Fruit fly (Drosophila melanogaster) whole organism, embryonic: ENCODE data around the gene Argk1.

Experiments used
- Adf1 ChIP-seq: fragments of 200-800 bp; sonication (Bioruptor generic); IDR thresholded peaks from 2 replicates; pipeline ENCODE4 v1.3.6; 2022; ENCODE audit warnings: missing biosample characterization, missing genetic modification characterization
- CG10366 ChIP-seq: fragments of 200-800 bp; sonication (Bioruptor generic); IDR thresholded peaks from 2 replicates; pipeline ENCODE4 v1.3.6; 2022; ENCODE audit warnings: missing biosample characterization, missing genetic modification characterization
- CG11085 ChIP-seq: fragments of 200-800 bp; sonication (Bioruptor generic); IDR thresholded peaks from 2 replicates; pipeline ENCODE4 v1.3.6; 2022; ENCODE audit warnings: missing biosample characterization, missing genetic modification characterization
- CG11093 ChIP-seq: fragments of 200-800 bp; sonication (Bioruptor generic); IDR thresholded peaks from 3 replicates; pipeline ENCODE4 v1.3.6; 2022; ENCODE audit warnings: missing biosample characterization, missing genetic modification characterization
- CG13287 ChIP-seq: fragments of 200-800 bp; sonication (Bioruptor generic); IDR thresholded peaks from 2 replicates; pipeline ENCODE4 v1.3.6; 2022; ENCODE audit warnings: missing biosample characterization, missing genetic modification characterization; ENCODE audit not compliant: partially characterized antibody
- CG15479 ChIP-seq: fragments of 200-800 bp; sonication (Bioruptor generic); optimal IDR thresholded peaks from 3 replicates; lab custom pipeline; 2019; ENCODE audit warnings: missing biosample characterization, mild to moderate bottlenecking, missing genetic modification characterization, moderate library complexity
- CG16813 ChIP-seq: fragments of 200-800 bp; sonication (Bioruptor generic); IDR thresholded peaks from 3 replicates; pipeline ENCODE4 v1.3.6; 2022; ENCODE audit warnings: missing biosample characterization, missing genetic modification characterization; ENCODE audit not compliant: partially characterized antibody
- CG17328 ChIP-seq: fragments of 200-800 bp; sonication (Bioruptor generic); IDR thresholded peaks from 2 replicates; pipeline ENCODE4 v1.3.6; 2022; ENCODE audit warnings: missing biosample characterization, missing genetic modification characterization
- CG17829 ChIP-seq: fragments of 200-800 bp; optimal IDR thresholded peaks from 2 replicates; lab custom pipeline; 2019; ENCODE audit warnings: missing biosample characterization, mild to moderate bottlenecking, missing genetic modification characterization, moderate library complexity
- CG2199 ChIP-seq: fragments of 200-800 bp; sonication (Bioruptor generic); IDR thresholded peaks from 3 replicates; pipeline ENCODE4 v1.3.6; 2022; ENCODE audit warnings: missing biosample characterization, missing genetic modification characterization
- CG31441 ChIP-seq: fragments of 200-800 bp; sonication (Bioruptor generic); IDR thresholded peaks from 2 replicates; pipeline ENCODE4 v1.3.6; 2022; ENCODE audit warnings: missing biosample characterization, missing genetic modification characterization
- CG7786 ChIP-seq: fragments of 200-800 bp; sonication (Bioruptor generic); optimal IDR thresholded peaks from 2 replicates; lab custom pipeline; 2016; ENCODE audit warnings: missing biosample characterization, missing genetic modification characterization
- CG7963 ChIP-seq: fragments of 200-800 bp; sonication (Bioruptor generic); IDR thresholded peaks from 3 replicates; pipeline ENCODE4 v1.3.6; 2022; ENCODE audit warnings: missing biosample characterization, missing genetic modification characterization; ENCODE audit not compliant: partially characterized antibody
- Chrac-16 ChIP-seq: fragments of 200-800 bp; sonication (Bioruptor generic); optimal IDR thresholded peaks from 3 replicates; lab custom pipeline; 2016; ENCODE audit warnings: missing biosample characterization, missing genetic modification characterization
- CoRest ChIP-seq: fragments of 200-800 bp; sonication (Bioruptor generic); optimal IDR thresholded peaks from 3 replicates; lab custom pipeline; 2018; ENCODE audit warnings: missing biosample characterization, mild to moderate bottlenecking, missing genetic modification characterization, moderate library complexity
- D19B ChIP-seq: fragments of 200-800 bp; sonication (Bioruptor generic); optimal IDR thresholded peaks from 2 replicates; lab custom pipeline; 2017; ENCODE audit warnings: missing biosample characterization, mild to moderate bottlenecking, missing genetic modification characterization
- Deaf1 ChIP-seq: fragments of 200-800 bp; optimal IDR thresholded peaks from 3 replicates; lab custom pipeline; 2019; ENCODE audit warnings: missing biosample characterization, mild to moderate bottlenecking, missing genetic modification characterization, moderate library complexity
- Dp ChIP-seq: fragments of 200-800 bp; sonication (Bioruptor generic); optimal IDR thresholded peaks from 2 replicates; lab custom pipeline; 2018; ENCODE audit warnings: missing biosample characterization, mild to moderate bottlenecking, missing genetic modification characterization, moderate library complexity
- Jarid2 ChIP-seq: fragments of 200-800 bp; sonication (Bioruptor generic); optimal IDR thresholded peaks from 3 replicates; lab custom pipeline; 2017; ENCODE audit warnings: mild to moderate bottlenecking, missing biosample characterization, missing genetic modification reagents, missing genetic modification characterization
- Kr ChIP-seq: fragments of 200-800 bp; sonication (Bioruptor generic); optimal IDR thresholded peaks from 2 replicates; lab custom pipeline; 2017; ENCODE audit warnings: missing biosample characterization, mild to moderate bottlenecking, missing genetic modification characterization
- Med ChIP-seq: fragments of 200-800 bp; sonication (Bioruptor generic); peaks from one replicate; lab custom pipeline; 2016; ENCODE audit warnings: missing biosample characterization, missing genetic modification characterization, mild to moderate bottlenecking, inconsistent platforms, moderate library complexity
- Nf-YC ChIP-seq: fragments of 200-800 bp; optimal IDR thresholded peaks from 3 replicates; lab custom pipeline; 2019; ENCODE audit warnings: missing biosample characterization, mild to moderate bottlenecking, missing genetic modification characterization, moderate library complexity
- Oli ChIP-seq: fragments of 200-800 bp; sonication (Bioruptor generic); optimal IDR thresholded peaks from 2 replicates; lab custom pipeline; 2018; ENCODE audit warnings: missing biosample characterization, mild to moderate bottlenecking, missing genetic modification characterization, moderate library complexity
- Opbp ChIP-seq: fragments of 200-800 bp; sonication (Bioruptor generic); IDR thresholded peaks from 3 replicates; pipeline ENCODE4 v1.3.6; 2022; ENCODE audit warnings: missing biosample characterization, missing genetic modification characterization; ENCODE audit not compliant: partially characterized antibody
- abd-A ChIP-seq: fragments of 200-800 bp; sonication (Bioruptor generic); optimal IDR thresholded peaks from 3 replicates; lab custom pipeline; 2019; ENCODE audit warnings: missing biosample characterization, mild to moderate bottlenecking, missing genetic modification characterization, moderate library complexity
- bbx ChIP-seq: fragments of 200-800 bp; sonication (Bioruptor generic); IDR thresholded peaks from 2 replicates; pipeline ENCODE4 v1.3.6; 2022; ENCODE audit warnings: missing biosample characterization, missing genetic modification characterization; ENCODE audit not compliant: partially characterized antibody
- br ChIP-seq: fragments of >200 bp; optimal IDR thresholded peaks from 2 replicates; lab custom pipeline; 2017
- cg ChIP-seq: fragments of 200-800 bp; sonication (Bioruptor generic); optimal IDR thresholded peaks from 3 replicates; lab custom pipeline; 2019; ENCODE audit warnings: missing biosample characterization, mild to moderate bottlenecking, missing genetic modification characterization, moderate library complexity
- ci ChIP-seq: fragments of 200-800 bp; sonication (Bioruptor generic); IDR thresholded peaks from 3 replicates; pipeline ENCODE4 v1.3.6; 2022; ENCODE audit warnings: missing biosample characterization, missing genetic modification characterization
- dan ChIP-seq: fragments of 200-800 bp; sonication (Bioruptor generic); IDR thresholded peaks from 2 replicates; pipeline ENCODE4 v1.3.6; 2022; ENCODE audit warnings: missing biosample characterization, missing genetic modification characterization
- gcm ChIP-seq: fragments of 200-800 bp; sonication (Bioruptor generic); optimal IDR thresholded peaks from 2 replicates; lab custom pipeline; 2019; ENCODE audit warnings: missing biosample characterization, mild to moderate bottlenecking, missing genetic modification characterization, moderate library complexity
- grn ChIP-seq: fragments of 200-800 bp; sonication (Bioruptor generic); optimal IDR thresholded peaks from 3 replicates; lab custom pipeline; 2017; ENCODE audit warnings: missing biosample characterization, missing genetic modification characterization
- hbn ChIP-seq: fragments of 200-800 bp; sonication (Bioruptor generic); IDR thresholded peaks from 2 replicates; pipeline ENCODE4 v1.3.6; 2022; ENCODE audit warnings: missing biosample characterization, missing genetic modification characterization; ENCODE audit not compliant: partially characterized antibody
- insv ChIP-seq, 2 experiments: fragments of 200-800 bp; sonication (Bioruptor generic); optimal IDR thresholded peaks; 3 replicates each; lab custom pipeline; 2016 to 2018; ENCODE audit warnings: missing biosample characterization in 2 of 2, missing genetic modification characterization in 2 of 2
- kni ChIP-seq: fragments of 200-800 bp; sonication (Bioruptor generic); optimal IDR thresholded peaks from 3 replicates; lab custom pipeline; 2017; ENCODE audit warnings: mild to moderate bottlenecking, missing biosample characterization, missing genetic modification reagents, missing genetic modification characterization
- pros ChIP-seq: fragments of 200-800 bp; sonication (Bioruptor generic); optimal IDR thresholded peaks from 3 replicates; lab custom pipeline; 2019; ENCODE audit warnings: missing biosample characterization, mild to moderate bottlenecking, missing genetic modification characterization, moderate library complexity
- slbo ChIP-seq: fragments of 200-800 bp; sonication (Bioruptor generic); IDR thresholded peaks from 2 replicates; pipeline ENCODE4 v1.3.6; 2022; ENCODE audit warnings: missing biosample characterization, missing genetic modification characterization
- stwl ChIP-seq: fragments of 200-800 bp; sonication (Bioruptor generic); optimal IDR thresholded peaks from 3 replicates; lab custom pipeline; 2018; ENCODE audit warnings: missing biosample characterization, mild to moderate bottlenecking, missing genetic modification characterization, moderate library complexity
- tll ChIP-seq, 2 experiments: fragments of 200-800 bp in 1 of 2; fragments of >200 bp in 1 of 2; sonication (Bioruptor generic) in 1 of 2; optimal IDR thresholded peaks; 2 replicates each; lab custom pipeline; 2017 to 2019; ENCODE audit warnings: missing biosample characterization in 2 of 2, missing genetic modification characterization in 2 of 2, mild to moderate bottlenecking in 1 of 2, moderate library complexity in 1 of 2
- ttk ChIP-seq: fragments of 200-800 bp; sonication (Bioruptor generic); IDR thresholded peaks from 2 replicates; pipeline ENCODE4 v2.1.2; 2022; ENCODE audit warnings: missing biosample characterization, missing genetic modification characterization
- vfl ChIP-seq: fragments of 200-800 bp; sonication (Bioruptor generic); optimal IDR thresholded peaks from 2 replicates; lab custom pipeline; 2016; ENCODE audit warnings: missing biosample characterization, missing genetic modification characterization
- vvl ChIP-seq: fragments of 200-800 bp; sonication (Bioruptor generic); IDR thresholded peaks from 2 replicates; pipeline ENCODE4 v1.3.6; 2022; ENCODE audit warnings: missing biosample characterization, missing genetic modification characterization
- z ChIP-seq: fragments of 200-800 bp; sonication (Bioruptor generic); IDR thresholded peaks from 3 replicates; pipeline ENCODE4 v1.3.6; 2022; ENCODE audit warnings: missing biosample characterization, missing genetic modification characterization
- zen ChIP-seq: fragments of 200-800 bp; sonication (Bioruptor generic); optimal IDR thresholded peaks from 3 replicates; lab custom pipeline; 2018; ENCODE audit warnings: missing biosample characterization, mild to moderate bottlenecking, missing genetic modification characterization, moderate library complexity
- zen2 ChIP-seq: fragments of 200-800 bp; sonication (Bioruptor generic); IDR thresholded peaks from 3 replicates; pipeline ENCODE4 v1.3.6; 2022; ENCODE audit warnings: missing biosample characterization, missing genetic modification characterization; ENCODE audit not compliant: partially characterized antibody
- zfh1 ChIP-seq: fragments of 200-800 bp; sonication (Bioruptor generic); IDR thresholded peaks from 3 replicates; pipeline ENCODE4 v1.3.6; 2022; ENCODE audit warnings: missing biosample characterization, missing genetic modification characterization

Argk1 gene

dm6 chr3L:9042200-9042988 lies 23.4 kb downstream of the Argk1 start (continued):
- peak; percentile 49 for TF ChIP-seq Oli (tag; lab: Kevin White, UChicago)
- TF ChIP-seq CG31441 (GFP tag; lab: Robert Waterston, UW) = peak; percentile 70
- TF ChIP-seq CG17328 (GFP tag; lab: Robert Waterston, UW) = peak; percentile 28; the same call in 1 of the 2 replicates
- peak; percentile 59 for TF ChIP-seq abd-A
- no peak for TF ChIP-seq Dp
- no peak for TF ChIP-seq hbn (GFP tag; lab: Robert Waterston, UW)
- no peak for TF ChIP-seq Chrac-16 (GFP tag; lab: Kevin White, UChicago)
- no peak for TF ChIP-seq grn (GFP tag; lab: Kevin White, UChicago)
- no peak for TF ChIP-seq stwl (tag; lab: Kevin White, UChicago)
- TF ChIP-seq CG7786 (GFP tag; lab: Kevin White, UChicago) = no peak

dm6 chr3L:9041042-9041477 lies 24.8 kb downstream of the Argk1 start, which contains the start of gene Doc1:
Gene Doc1 (plus strand): TSS chr3L:9041375.
- no peak for TF ChIP-seq CG11085
- TF ChIP-seq z (GFP tag; lab: Robert Waterston, UW) = peak; percentile 49; the same call in 2 of the 3 replicates
- TF ChIP-seq slbo (GFP tag; lab: Robert Waterston, UW) = no peak
- no peak for TF ChIP-seq br
- peak; percentile 50 for TF ChIP-seq Adf1 (GFP tag; lab: Robert Waterston, UW)
- no peak for TF ChIP-seq dan (GFP tag; lab: Robert Waterston, UW)
- 0 out of 2 replicates have a peak, but pooled peaks have one; percentile 11 for TF ChIP-seq CG13287
- peak; percentile 61 for TF ChIP-seq gcm (GFP tag; lab: Kevin White, UChicago)
- peak; percentile 11 for TF ChIP-seq CoRest (tag; lab: Kevin White, UChicago)
- 0 out of 3 replicates have a peak, but pooled peaks have one; percentile 40 for TF ChIP-seq zen2
- no peak for TF ChIP-seq CG10366
- peak; percentile 99 for TF ChIP-seq Nf-YC (tag; lab: Kevin White, UChicago)
- peak; percentile 75 for TF ChIP-seq CG17829
- TF ChIP-seq insv (GFP tag; optimal IDR thresholded peaks at IDR 0.05; lab: Kevin White, UChicago) = peak in 1 of 2 experiments; percentile 20
- TF ChIP-seq CG7963 (GFP tag; lab: Robert Waterston, UW) = no peak
- no peak for TF ChIP-seq ttk (GFP tag; lab: Robert Waterston, UW)
- TF ChIP-seq ci (GFP tag; lab: Robert Waterston, UW) = 0 out of 3 replicates have a peak, but pooled peaks have one; percentile 27
- peak in 1 of 2 experiments; percentile 63 for TF ChIP-seq tll (GFP tag; optimal IDR thresholded peaks at IDR 0.05; lab: Kevin White, UChicago)
- peak; percentile 21 for TF ChIP-seq zen (tag; lab: Kevin White, UChicago)
- peak; percentile 41 for TF ChIP-seq pros
- TF ChIP-seq Med (GFP tag; lab: Kevin White, UChicago) = peak; percentile 56
- TF ChIP-seq vfl (GFP tag; lab: Kevin White, UChicago) = peak; percentile 25
- peak; percentile 73 for TF ChIP-seq Jarid2
- TF ChIP-seq CG11093 (GFP tag; lab: Robert Waterston, UW) = no peak
- peak; percentile 65 for TF ChIP-seq Deaf1
- TF ChIP-seq vvl (GFP tag; lab: Robert Waterston, UW) = peak; percentile 58; the same call in 1 of the 2 replicates
- 0 out of 3 replicates have a peak, but pooled peaks have one; percentile 36 for TF ChIP-seq Opbp (GFP tag; lab: Robert Waterston, UW)
- TF ChIP-seq bbx = peak; percentile 62
- peak; percentile 89 for TF ChIP-seq kni (GFP tag; lab: Kevin White, UChicago)
- TF ChIP-seq CG2199 (GFP tag; lab: Robert Waterston, UW) = 0 out of 3 replicates have a peak, but pooled peaks have one; percentile 40
- TF ChIP-seq zfh1 (GFP tag; lab: Robert Waterston, UW) = 0 out of 3 replicates have a peak, but pooled peaks have one; percentile 16
- peak; percentile 78 for TF ChIP-seq CG15479 (GFP tag; lab: Kevin White, UChicago)
- TF ChIP-seq cg = peak; percentile 38
- TF ChIP-seq D19B (GFP tag; lab: Kevin White, UChicago) = no peak
- no peak for TF ChIP-seq Kr (GFP tag; lab: Kevin White, UChicago)
- TF ChIP-seq CG16813 (GFP tag; lab: Robert Waterston, UW) = peak; percentile 27; the same call in 1 of the 3 replicates
